Fruit fly (Drosophila melanogaster) whole organism, pupa: ENCODE measurements around the gene NHP2.
A peak's percentile ranks its signal among the peaks of the same experiment; 100 is the strongest.

Source experiments
- CG12605 ChIP-seq: fragments of 200-800 bp; sonication (Bioruptor generic); IDR thresholded peaks from 2 replicates; pipeline ENCODE4 v1.3.6; 2022; ENCODE audit warnings: missing biosample characterization, missing genetic modification characterization
- CG13204 ChIP-seq: fragments of 200-800 bp; sonication (Bioruptor generic); optimal IDR thresholded peaks from 2 replicates; lab custom pipeline; 2018; ENCODE audit warnings: missing biosample characterization, mild to moderate bottlenecking, missing genetic modification characterization, moderate library complexity
- CG34367 ChIP-seq: fragments of 200-800 bp; sonication (Bioruptor generic); optimal IDR thresholded peaks from 2 replicates; lab custom pipeline; 2018; ENCODE audit warnings: missing biosample characterization, mild to moderate bottlenecking, missing genetic modification characterization
- CG8159 ChIP-seq: fragments of 200-800 bp; sonication (Bioruptor generic); optimal IDR thresholded peaks from 3 replicates; lab custom pipeline; 2018; ENCODE audit warnings: missing biosample characterization, mild to moderate bottlenecking, missing genetic modification characterization, moderate library complexity
- fd96Ca ChIP-seq: fragments of 200-800 bp; sonication (Bioruptor generic); IDR thresholded peaks from 3 replicates; pipeline ENCODE4 v1.3.6; 2022; ENCODE audit warnings: missing biosample characterization, missing genetic modification characterization
- gl ChIP-seq: fragments of 200-800 bp; sonication (Bioruptor generic); optimal IDR thresholded peaks from 2 replicates; lab custom pipeline; 2018; ENCODE audit warnings: missing biosample characterization, mild to moderate bottlenecking, missing genetic modification characterization

DNA sequence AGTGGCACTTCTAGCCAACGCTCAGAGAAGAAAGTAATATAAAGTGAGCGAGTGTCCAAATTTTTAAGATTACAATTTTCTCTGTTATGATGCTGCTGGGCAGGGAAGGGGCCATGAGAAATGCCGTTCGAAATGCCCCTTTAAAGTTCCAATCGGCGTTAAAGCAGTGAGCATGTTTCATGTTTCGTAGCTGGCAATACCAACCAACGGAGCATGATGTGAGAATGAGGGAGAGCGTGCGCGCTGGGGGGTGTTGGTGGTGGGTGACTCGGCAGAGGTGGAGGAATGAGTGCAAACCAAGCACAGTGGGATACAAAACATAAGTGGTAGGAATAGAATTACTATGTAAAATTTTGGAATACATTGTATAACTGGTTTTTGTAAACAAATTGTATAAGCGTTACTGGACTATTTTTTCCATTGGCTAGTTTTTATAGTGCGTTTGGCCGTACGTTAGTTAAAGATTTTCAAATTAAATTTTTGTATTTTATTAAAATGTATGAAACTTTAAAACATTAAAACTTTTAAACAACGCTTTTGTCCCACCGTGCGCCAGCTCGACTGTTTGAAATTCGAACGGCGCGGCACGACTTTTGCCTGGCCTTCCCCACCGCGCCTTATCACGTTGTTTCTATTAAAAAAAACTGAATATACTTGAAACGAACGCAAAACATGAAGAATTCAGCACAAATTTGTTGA lies 42.7 kb downstream of the NHP2 start:
- TF ChIP-seq fd96Ca (GFP tag; lab: Robert Waterston, UW) (peak; percentile 99), gl (tag; lab: Kevin White, UChicago) (peak; percentile 98), CG8159 (tag; lab: Kevin White, UChicago) (peak; percentile 100), CG34367 (tag; lab: Kevin White, UChicago) (peak; percentile 100), CG12605 (GFP tag; lab: Robert Waterston, UW) (peak; percentile 99), CG13204 (GFP tag; lab: Kevin White, UChicago) (peak; percentile 99)
